Fruit fly (Drosophila melanogaster) whole organism, embryonic: Measurements from ENCODE around the gene Sik2.

Source experiments
- CG10209 ChIP-seq: fragments of 200-800 bp; sonication (Bioruptor generic); optimal IDR thresholded peaks from 3 replicates; lab custom pipeline; 2017; ENCODE audit warnings: missing biosample characterization, mild to moderate bottlenecking, missing genetic modification characterization, missing genetic modification reagents
- CG10654 ChIP-seq: fragments of 200-800 bp; sonication (Bioruptor generic); optimal IDR thresholded peaks from 2 replicates; lab custom pipeline; 2016; ENCODE audit warnings: missing biosample characterization, missing genetic modification characterization
- CG12769 ChIP-seq: fragments of 200-800 bp; sonication (Bioruptor generic); optimal IDR thresholded peaks from 2 replicates; lab custom pipeline; 2019; ENCODE audit warnings: missing biosample characterization, mild to moderate bottlenecking, missing genetic modification characterization, moderate library complexity
- CG13296 ChIP-seq: fragments of 200-800 bp; sonication (Bioruptor generic); optimal IDR thresholded peaks from 3 replicates; lab custom pipeline; 2018; ENCODE audit warnings: missing biosample characterization, mild to moderate bottlenecking, missing genetic modification characterization
- CG13775 ChIP-seq: fragments of 200-800 bp; sonication (Bioruptor generic); optimal IDR thresholded peaks from 3 replicates; lab custom pipeline; 2017; ENCODE audit warnings: missing biosample characterization, mild to moderate bottlenecking, missing genetic modification characterization
- CG14441 ChIP-seq: fragments of 200-800 bp; sonication (Bioruptor generic); IDR thresholded peaks from 2 replicates; pipeline ENCODE4 v1.3.6; 2022; ENCODE audit warnings: missing biosample characterization, missing genetic modification characterization
- CG17359 ChIP-seq: fragments of 200-800 bp; sonication (Bioruptor generic); optimal IDR thresholded peaks from 3 replicates; lab custom pipeline; 2018; ENCODE audit warnings: missing biosample characterization, mild to moderate bottlenecking, missing genetic modification characterization, moderate library complexity
- CG17361 ChIP-seq: fragments of 200-800 bp; sonication (Bioruptor generic); IDR thresholded peaks from 3 replicates; pipeline ENCODE4 v1.3.6; 2022; ENCODE audit warnings: missing biosample characterization, missing genetic modification characterization
- CG18262 ChIP-seq: fragments of 200-800 bp; optimal IDR thresholded peaks from 3 replicates; lab custom pipeline; 2019; ENCODE audit warnings: missing biosample characterization, mild to moderate bottlenecking, missing genetic modification characterization, moderate library complexity
- CG31365 ChIP-seq: fragments of 200-800 bp; sonication (Bioruptor generic); optimal IDR thresholded peaks from 2 replicates; lab custom pipeline; 2018; ENCODE audit warnings: missing biosample characterization, mild to moderate bottlenecking, missing genetic modification characterization
- CG32532 ChIP-seq: fragments of 200-800 bp; sonication (Bioruptor generic); IDR thresholded peaks from 2 replicates; pipeline ENCODE4 v1.3.6; 2022; ENCODE audit warnings: missing biosample characterization, missing genetic modification characterization
- CG3847 ChIP-seq: fragments of 200-800 bp; sonication (Bioruptor generic); IDR thresholded peaks from 2 replicates; pipeline ENCODE4 v1.3.6; 2022; ENCODE audit warnings: missing biosample characterization, missing genetic modification characterization
- CG6175 ChIP-seq: fragments of 200-800 bp; sonication (Bioruptor generic); IDR thresholded peaks from 3 replicates; pipeline ENCODE4 v1.3.6; 2022; ENCODE audit warnings: missing biosample characterization, missing genetic modification characterization
- CG8281 ChIP-seq: fragments of 200-800 bp; sonication (Bioruptor generic); optimal IDR thresholded peaks from 2 replicates; lab custom pipeline; 2018; ENCODE audit warnings: missing biosample characterization, mild to moderate bottlenecking, missing genetic modification characterization, moderate library complexity
- CG9932 ChIP-seq: fragments of 200-800 bp; sonication (Bioruptor generic); IDR thresholded peaks from 2 replicates; pipeline ENCODE4 v1.3.6; 2022; ENCODE audit warnings: missing biosample characterization, missing genetic modification characterization
- Deaf1 ChIP-seq: fragments of 200-800 bp; optimal IDR thresholded peaks from 3 replicates; lab custom pipeline; 2019; ENCODE audit warnings: missing biosample characterization, mild to moderate bottlenecking, missing genetic modification characterization, moderate library complexity
- Dll ChIP-seq: fragments of 200-800 bp; sonication (Bioruptor generic); IDR thresholded peaks from 4 replicates; pipeline ENCODE4 v1.3.6; 2022; ENCODE audit warnings: missing biosample characterization, missing genetic modification characterization; ENCODE audit not compliant: partially characterized antibody
- Drgx ChIP-seq: fragments of 200-800 bp; sonication (Bioruptor generic); IDR thresholded peaks from 2 replicates; pipeline ENCODE4 v1.3.6; 2022; ENCODE audit warnings: missing biosample characterization, missing genetic modification characterization
- E2f1 ChIP-seq: fragments of 200-800 bp; sonication (Bioruptor generic); IDR thresholded peaks from 2 replicates; pipeline ENCODE4 v1.3.6; 2022; ENCODE audit warnings: missing biosample characterization, missing genetic modification characterization
- Eip74EF ChIP-seq, 2 experiments: fragments of 200-800 bp in 1 of 2; fragments of >200 bp in 1 of 2; sonication (Bioruptor generic) in 1 of 2; optimal IDR thresholded peaks; 2 replicates each; lab custom pipeline; 2017 to 2019; ENCODE audit warnings: missing biosample characterization in 2 of 2, missing genetic modification characterization in 2 of 2, mild to moderate bottlenecking in 1 of 2, moderate library complexity in 1 of 2
- Ets97D ChIP-seq: fragments of 200-800 bp; sonication (Bioruptor generic); optimal IDR thresholded peaks from 3 replicates; lab custom pipeline; 2016; ENCODE audit warnings: missing biosample characterization, missing genetic modification characterization
- Fer3 ChIP-seq: fragments of 200-800 bp; sonication (Bioruptor generic); optimal IDR thresholded peaks from 2 replicates; lab custom pipeline; 2018; ENCODE audit warnings: missing biosample characterization, mild to moderate bottlenecking, missing genetic modification characterization, moderate library complexity
- Meics ChIP-seq: fragments of 200-800 bp; sonication (Bioruptor generic); optimal IDR thresholded peaks from 2 replicates; lab custom pipeline; 2017; ENCODE audit warnings: missing biosample characterization, mild to moderate bottlenecking, missing genetic modification characterization
- Nf-YC ChIP-seq: fragments of 200-800 bp; optimal IDR thresholded peaks from 3 replicates; lab custom pipeline; 2019; ENCODE audit warnings: missing biosample characterization, mild to moderate bottlenecking, missing genetic modification characterization, moderate library complexity
- NfI ChIP-seq: fragments of 200-800 bp; sonication (Bioruptor generic); optimal IDR thresholded peaks from 3 replicates; lab custom pipeline; 2018; ENCODE audit warnings: missing biosample characterization, mild to moderate bottlenecking, missing genetic modification characterization, moderate library complexity
- Ptx1 ChIP-seq: fragments of 200-800 bp; sonication (Bioruptor generic); IDR thresholded peaks from 2 replicates; pipeline ENCODE4 v1.3.6; 2022; ENCODE audit warnings: missing biosample characterization, missing genetic modification characterization
- Rx ChIP-seq: fragments of 200-800 bp; sonication (Bioruptor generic); IDR thresholded peaks from 2 replicates; pipeline ENCODE4 v1.3.6; 2022; ENCODE audit warnings: missing biosample characterization, missing genetic modification characterization
- Xbp1 ChIP-seq: fragments of 200-800 bp; sonication (Bioruptor generic); optimal IDR thresholded peaks from 3 replicates; lab custom pipeline; 2016; ENCODE audit warnings: missing biosample characterization, mild to moderate bottlenecking, missing genetic modification characterization
- al ChIP-seq: fragments of 200-800 bp; sonication (Bioruptor generic); IDR thresholded peaks from 2 replicates; pipeline ENCODE4 v1.3.6; 2022; ENCODE audit warnings: missing biosample characterization, missing genetic modification characterization
- caup ChIP-seq: fragments of 200-800 bp; sonication (Bioruptor generic); optimal IDR thresholded peaks from 3 replicates; lab custom pipeline; 2017; ENCODE audit warnings: missing biosample characterization, mild to moderate bottlenecking, missing genetic modification characterization, moderate library complexity; ENCODE audit not compliant: severe bottlenecking
- crol ChIP-seq: fragments of 200-800 bp; sonication (Bioruptor generic); IDR thresholded peaks from 2 replicates; pipeline ENCODE4 v1.3.6; 2022; ENCODE audit warnings: missing biosample characterization, missing genetic modification characterization
- dysf ChIP-seq: fragments of 200-800 bp; sonication (Bioruptor generic); IDR thresholded peaks from 3 replicates; pipeline ENCODE4 v1.3.6; 2022; ENCODE audit warnings: missing biosample characterization, missing genetic modification characterization
- ftz-f1 ChIP-seq: fragments of 200-800 bp; sonication (Bioruptor generic); optimal IDR thresholded peaks from 2 replicates; lab custom pipeline; 2016; ENCODE audit warnings: missing biosample characterization, missing genetic modification characterization
- grau ChIP-seq: fragments of 200-800 bp; optimal IDR thresholded peaks from 3 replicates; lab custom pipeline; 2019; ENCODE audit warnings: missing biosample characterization, mild to moderate bottlenecking, missing genetic modification characterization, moderate library complexity
- gro ChIP-seq: fragments of 200-800 bp; sonication (Bioruptor generic); optimal IDR thresholded peaks from 2 replicates; lab custom pipeline; 2016; ENCODE audit warnings: missing biosample characterization, missing genetic modification characterization
- hkb ChIP-seq, 2 experiments: fragments of 200-800 bp in 1 of 2; fragments of >200 bp in 1 of 2; sonication (Bioruptor generic) in 1 of 2; IDR thresholded peaks in 1 of 2; optimal IDR thresholded peaks in 1 of 2; 2 replicates each; pipeline versions ENCODE4 v1.3.6 to Lab custom; 2017 to 2022; ENCODE audit warnings: missing biosample characterization in 1 of 2, missing genetic modification characterization in 1 of 2
- jigr1 ChIP-seq: fragments of 200-800 bp; sonication (Bioruptor generic); IDR thresholded peaks from 3 replicates; pipeline ENCODE4 v1.3.6; 2022; ENCODE audit warnings: missing biosample characterization, missing genetic modification characterization
- lmd ChIP-seq: fragments of 200-800 bp; sonication (Bioruptor generic); IDR thresholded peaks from 2 replicates; pipeline ENCODE4 v1.3.6; 2022; ENCODE audit warnings: missing biosample characterization, missing genetic modification characterization
- mirr ChIP-seq: fragments of 200-800 bp; sonication (Bioruptor generic); optimal IDR thresholded peaks from 3 replicates; lab custom pipeline; 2018; ENCODE audit warnings: missing biosample characterization, mild to moderate bottlenecking, missing genetic modification characterization
- onecut ChIP-seq: fragments of 200-800 bp; sonication (Bioruptor generic); IDR thresholded peaks from 2 replicates; pipeline ENCODE4 v1.3.6; 2022; ENCODE audit warnings: missing biosample characterization, missing genetic modification characterization
- pnt ChIP-seq: fragments of 200-800 bp; sonication (Bioruptor generic); optimal IDR thresholded peaks from 3 replicates; lab custom pipeline; 2016; ENCODE audit warnings: missing biosample characterization, missing genetic modification characterization
- row ChIP-seq: fragments of 200-800 bp; sonication (Bioruptor generic); IDR thresholded peaks from 3 replicates; pipeline ENCODE4 v1.3.6; 2022; ENCODE audit warnings: missing biosample characterization, missing genetic modification characterization
- stwl ChIP-seq: fragments of 200-800 bp; sonication (Bioruptor generic); optimal IDR thresholded peaks from 3 replicates; lab custom pipeline; 2018; ENCODE audit warnings: missing biosample characterization, mild to moderate bottlenecking, missing genetic modification characterization, moderate library complexity
- tgo ChIP-seq: fragments of 200-800 bp; sonication (Bioruptor generic); IDR thresholded peaks from 3 replicates; pipeline ENCODE4 v1.3.6; 2022; ENCODE audit warnings: missing biosample characterization, missing genetic modification characterization
- tna ChIP-seq: fragments of 200-800 bp; sonication (Bioruptor generic); IDR thresholded peaks from 2 replicates; pipeline ENCODE4 v1.3.6; 2022; ENCODE audit warnings: missing biosample characterization, missing genetic modification characterization; ENCODE audit not compliant: partially characterized antibody
- twi ChIP-seq: fragments of 200-800 bp; optimal IDR thresholded peaks from 2 replicates; lab custom pipeline; 2019; ENCODE audit warnings: missing biosample characterization, mild to moderate bottlenecking, missing genetic modification characterization, moderate library complexity
- unpg ChIP-seq: fragments of 200-800 bp; sonication (Bioruptor generic); optimal IDR thresholded peaks from 3 replicates; lab custom pipeline; 2018; ENCODE audit warnings: missing biosample characterization, mild to moderate bottlenecking, missing genetic modification characterization, moderate library complexity
- vvl ChIP-seq: fragments of 200-800 bp; sonication (Bioruptor generic); IDR thresholded peaks from 2 replicates; pipeline ENCODE4 v1.3.6; 2022; ENCODE audit warnings: missing biosample characterization, missing genetic modification characterization

The Sik2 gene

DNA sequence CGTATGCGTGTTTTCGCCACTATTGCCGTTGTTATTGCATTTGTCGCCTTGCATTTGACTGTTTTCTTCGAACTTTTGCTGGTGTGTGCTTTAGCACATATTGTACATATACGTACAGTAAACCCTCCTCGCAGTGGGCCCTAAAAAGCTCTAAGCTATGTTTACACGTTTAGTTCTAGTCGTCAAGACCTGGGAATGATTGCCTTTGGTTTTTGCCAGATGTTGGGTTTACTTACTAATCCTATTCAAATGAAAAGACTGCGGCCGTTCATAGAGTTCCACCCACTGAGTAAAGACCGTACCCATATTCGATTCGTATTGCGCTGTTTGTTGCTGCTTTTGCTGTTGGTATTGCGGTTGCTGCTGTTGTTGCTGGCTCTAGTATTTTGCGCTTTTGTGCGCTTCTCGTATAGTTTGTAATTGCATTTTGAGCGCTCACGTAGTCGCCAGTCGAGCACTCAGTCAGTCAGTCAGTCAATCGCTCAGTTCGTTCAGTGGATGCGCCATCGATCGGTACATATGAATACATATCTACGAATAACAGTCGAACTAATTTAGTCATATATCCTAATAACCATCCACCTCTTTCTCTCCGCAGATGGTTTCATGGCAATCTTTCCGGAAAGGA is 46.2 kb upstream of the Sik2 start:
- TF ChIP-seq vvl (GFP tag; lab: Robert Waterston, UW) = 0 out of 2 replicates have a peak, but pooled peaks have one; percentile 38
- TF ChIP-seq Drgx (GFP tag; lab: Robert Waterston, UW) = peak; percentile 91
- no peak for TF ChIP-seq Nf-YC
- TF ChIP-seq unpg (GFP tag; lab: Kevin White, UChicago) = no peak
- no peak for TF ChIP-seq jigr1
- peak; percentile 60 for TF ChIP-seq grau (tag; lab: Kevin White, UChicago)
- peak; percentile 27; the same call in 1 of the 2 replicates for TF ChIP-seq CG14441 (GFP tag; lab: Robert Waterston, UW)
- 0 out of 2 replicates have a peak, but pooled peaks have one; percentile 12 for TF ChIP-seq CG9932 (GFP tag; lab: Robert Waterston, UW)
- TF ChIP-seq Meics (GFP tag; lab: Kevin White, UChicago) = no peak
- TF ChIP-seq row (GFP tag; lab: Robert Waterston, UW) = peak; percentile 43; the same call in 2 of the 3 replicates
- TF ChIP-seq tna = no peak
- TF ChIP-seq CG17359 (tag; lab: Kevin White, UChicago) = peak; percentile 7
- no peak for TF ChIP-seq CG18262 (tag; lab: Kevin White, UChicago)
- no peak for TF ChIP-seq al (GFP tag; lab: Robert Waterston, UW)
- no peak for TF ChIP-seq CG10654 (GFP tag; lab: Kevin White, UChicago)
- peak; percentile 31; the same call in 1 of the 3 replicates for TF ChIP-seq dysf (GFP tag; lab: Robert Waterston, UW)
- peak; percentile 65 for TF ChIP-seq CG8281 (tag; lab: Kevin White, UChicago)
- no peak for TF ChIP-seq CG6175 (GFP tag; lab: Robert Waterston, UW)
- TF ChIP-seq Dll (GFP tag; lab: Robert Waterston, UW) = no peak
- TF ChIP-seq twi (tag; lab: Kevin White, UChicago) = no peak
- 0 out of 2 replicates have a peak, but pooled peaks have one; percentile 19 for TF ChIP-seq lmd (GFP tag; lab: Robert Waterston, UW)
- peak; percentile 31; the same call in 1 of the 2 replicates for TF ChIP-seq Ptx1 (GFP tag; lab: Robert Waterston, UW)
- TF ChIP-seq Xbp1 = peak; percentile 3
- TF ChIP-seq NfI (GFP tag; lab: Kevin White, UChicago) = no peak
- no peak for TF ChIP-seq CG10209
- 0 out of 2 replicates have a peak, but pooled peaks have one; percentile 7 for TF ChIP-seq E2f1

DNA sequence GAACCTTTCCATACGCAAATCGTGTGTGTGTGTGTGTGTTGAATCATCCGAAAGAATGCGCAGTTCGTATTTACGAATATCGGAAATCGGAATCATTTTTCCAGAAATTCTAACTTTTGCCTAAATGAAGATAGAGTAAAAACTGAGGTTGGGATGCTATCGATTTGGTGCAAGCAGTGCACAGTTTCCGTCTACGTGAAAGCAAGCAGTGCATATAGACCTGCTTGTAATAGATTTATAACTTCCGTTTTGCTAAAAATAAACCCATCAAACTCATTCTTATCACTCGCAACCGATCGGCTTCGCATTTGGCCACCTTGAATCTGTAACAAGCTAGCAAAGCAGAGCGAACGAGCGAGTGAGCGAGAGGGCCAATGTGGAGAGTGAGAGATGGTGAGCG is 44.7 kb upstream of the Sik2 start:
- TF ChIP-seq CG17361 = 0 out of 3 replicates have a peak, but pooled peaks have one; percentile 30
- peak; percentile 46 for TF ChIP-seq ftz-f1 (GFP tag; lab: Kevin White, UChicago)
- TF ChIP-seq Rx (GFP tag; lab: Robert Waterston, UW) = no peak
- peak in 1 of 2 experiments; percentile 44 for TF ChIP-seq Eip74EF (GFP tag; optimal IDR thresholded peaks at IDR 0.05; lab: Kevin White, UChicago)
- TF ChIP-seq CG12769 (tag; lab: Kevin White, UChicago) = peak; percentile 62
- TF ChIP-seq mirr (GFP tag; lab: Kevin White, UChicago) = peak; percentile 12
- TF ChIP-seq crol (GFP tag; lab: Robert Waterston, UW) = peak; percentile 28; the same call in 1 of the 2 replicates
- TF ChIP-seq pnt (GFP tag; lab: Kevin White, UChicago) = no peak
- peak; percentile 88 for TF ChIP-seq CG31365
- TF ChIP-seq hkb (optimal IDR thresholded peaks at IDR 0.05; lab: Kevin White, UChicago) = no peak
- TF ChIP-seq hkb (GFP tag; IDR thresholded peaks at IDR 0.05; lab: Robert Waterston, UW) = no peak
- TF ChIP-seq CG32532 (GFP tag; lab: Robert Waterston, UW) = peak; percentile 16; the same call in 1 of the 2 replicates
- TF ChIP-seq Deaf1 = peak; percentile 35
- TF ChIP-seq gro (GFP tag; lab: Kevin White, UChicago) = peak; percentile 2
- peak; percentile 8 for TF ChIP-seq CG13296 (GFP tag; lab: Kevin White, UChicago)
- TF ChIP-seq Meics (GFP tag; lab: Kevin White, UChicago) = peak; percentile 6
- TF ChIP-seq Ets97D (GFP tag; lab: Kevin White, UChicago) = peak; percentile 79
- TF ChIP-seq NfI (GFP tag; lab: Kevin White, UChicago) = peak; percentile 31
- peak; percentile 24; the same call in 1 of the 2 replicates for TF ChIP-seq onecut
- peak; percentile 3 for TF ChIP-seq CG13775 (GFP tag; lab: Kevin White, UChicago)
- TF ChIP-seq caup (GFP tag; lab: Kevin White, UChicago) = no peak
- TF ChIP-seq stwl (tag; lab: Kevin White, UChicago) = peak; percentile 13
- TF ChIP-seq Fer3 (tag; lab: Kevin White, UChicago) = peak; percentile 12
- no peak for TF ChIP-seq tgo
- 0 out of 2 replicates have a peak, but pooled peaks have one; percentile 22 for TF ChIP-seq CG3847 (GFP tag; lab: Robert Waterston, UW)
